Fruit fly (Drosophila melanogaster) whole organism, prepupa: ENCODE measurements around the gene BBS5.
A peak's percentile ranks its signal among the peaks of the same experiment; 100 is the strongest.

Experiments
- Blimp-1 ChIP-seq: fragments of 200-800 bp; sonication (Bioruptor generic); optimal IDR thresholded peaks from 3 replicates; lab custom pipeline; 2017; ENCODE audit warnings: missing biosample characterization, missing genetic modification characterization, mild to moderate bottlenecking, moderate library complexity, missing genetic modification reagents
- CG10631 ChIP-seq: fragments of 200-800 bp; sonication (Bioruptor generic); optimal IDR thresholded peaks from 2 replicates; lab custom pipeline; 2016; ENCODE audit warnings: missing biosample characterization, missing genetic modification characterization
- CG10669 ChIP-seq: fragments of 200-800 bp; sonication (Bioruptor generic); optimal IDR thresholded peaks from 3 replicates; lab custom pipeline; 2018; ENCODE audit warnings: missing biosample characterization, mild to moderate bottlenecking, missing genetic modification characterization, moderate library complexity
- CG11762 ChIP-seq: fragments of 200-800 bp; sonication (Bioruptor generic); optimal IDR thresholded peaks from 3 replicates; lab custom pipeline; 2016; ENCODE audit warnings: missing biosample characterization, missing genetic modification characterization; ENCODE audit not compliant: insufficient read depth
- CG11902 ChIP-seq: fragments of 200-800 bp; sonication (Bioruptor generic); optimal IDR thresholded peaks from 3 replicates; lab custom pipeline; 2016; ENCODE audit warnings: missing biosample characterization, missing genetic modification characterization
- CG1621 ChIP-seq: fragments of 200-800 bp; sonication (Bioruptor generic); optimal IDR thresholded peaks from 3 replicates; lab custom pipeline; 2018; ENCODE audit warnings: missing biosample characterization, mild to moderate bottlenecking, missing genetic modification characterization
- CG3032 ChIP-seq: fragments of 200-800 bp; optimal IDR thresholded peaks from 2 replicates; lab custom pipeline; 2019; ENCODE audit warnings: missing biosample characterization, mild to moderate bottlenecking, missing genetic modification characterization, moderate library complexity
- CG31627 ChIP-seq: fragments of 200-800 bp; sonication (Bioruptor generic); optimal IDR thresholded peaks from 3 replicates; lab custom pipeline; 2016; ENCODE audit warnings: missing biosample characterization, missing genetic modification characterization
- CG32006 ChIP-seq: fragments of 200-800 bp; sonication (Bioruptor generic); optimal IDR thresholded peaks from 3 replicates; lab custom pipeline; 2017; ENCODE audit warnings: missing biosample characterization, mild to moderate bottlenecking, missing genetic modification characterization
- CG34406 ChIP-seq: fragments of 200-800 bp; sonication (Bioruptor generic); optimal IDR thresholded peaks from 3 replicates; lab custom pipeline; 2016; ENCODE audit warnings: missing biosample characterization, missing genetic modification characterization
- CG3919 ChIP-seq: fragments of 200-800 bp; sonication (Bioruptor generic); optimal IDR thresholded peaks from 3 replicates; lab custom pipeline; 2016; ENCODE audit warnings: missing biosample characterization, missing genetic modification characterization
- CG6163 ChIP-seq: fragments of 200-800 bp; sonication (Bioruptor generic); IDR thresholded peaks from 3 replicates; pipeline ENCODE4 v1.3.6; 2022; ENCODE audit warnings: missing biosample characterization, missing genetic modification characterization
- CG6854 ChIP-seq: fragments of 200-800 bp; sonication (Bioruptor generic); optimal IDR thresholded peaks from 2 replicates; lab custom pipeline; 2017; ENCODE audit warnings: missing biosample characterization, mild to moderate bottlenecking, missing genetic modification characterization
- CG8119 ChIP-seq: fragments of 200-800 bp; sonication (Bioruptor generic); IDR thresholded peaks from 3 replicates; pipeline ENCODE4 v1.3.6; 2022; ENCODE audit warnings: missing biosample characterization, missing genetic modification characterization
- CG8632 ChIP-seq: fragments of 200-800 bp; sonication (Bioruptor generic); optimal IDR thresholded peaks from 3 replicates; lab custom pipeline; 2016; ENCODE audit warnings: missing biosample characterization, missing genetic modification characterization
- CG9139 ChIP-seq: fragments of 200-800 bp; sonication (Bioruptor generic); optimal IDR thresholded peaks from 3 replicates; lab custom pipeline; 2017; ENCODE audit warnings: missing biosample characterization, mild to moderate bottlenecking, missing genetic modification characterization
- Eip75B ChIP-seq: fragments of 200-800 bp; sonication (Bioruptor generic); optimal IDR thresholded peaks from 3 replicates; lab custom pipeline; 2016; ENCODE audit warnings: missing biosample characterization, missing genetic modification characterization
- Eip78C ChIP-seq: fragments of 200-800 bp; sonication (Bioruptor generic); peaks from one replicate; lab custom pipeline; 2016; ENCODE audit warnings: missing biosample characterization, missing genetic modification characterization
- Ets21C ChIP-seq: fragments of 200-800 bp; sonication (Bioruptor generic); optimal IDR thresholded peaks from 3 replicates; lab custom pipeline; 2016; ENCODE audit warnings: missing biosample characterization, missing genetic modification characterization
- Gug ChIP-seq: fragments of 200-800 bp; sonication (Bioruptor generic); IDR thresholded peaks from 2 replicates; pipeline ENCODE4 v1.3.6; 2022; ENCODE audit warnings: missing biosample characterization, missing genetic modification characterization
- Hr39 ChIP-seq: fragments of 200-800 bp; sonication (Bioruptor generic); optimal IDR thresholded peaks from 2 replicates; lab custom pipeline; 2016; ENCODE audit warnings: missing biosample characterization, missing genetic modification characterization
- Hr4 ChIP-seq: fragments of 200-800 bp; sonication (Bioruptor generic); optimal IDR thresholded peaks from 3 replicates; lab custom pipeline; 2016; ENCODE audit warnings: missing biosample characterization, missing genetic modification characterization
- Lpt ChIP-seq: fragments of 200-800 bp; sonication (Bioruptor generic); optimal IDR thresholded peaks from 3 replicates; lab custom pipeline; 2016; ENCODE audit warnings: missing biosample characterization, missing genetic modification characterization
- Met ChIP-seq: fragments of 200-800 bp; sonication (Bioruptor generic); optimal IDR thresholded peaks from 3 replicates; lab custom pipeline; 2016; ENCODE audit warnings: missing biosample characterization, missing genetic modification characterization
- OdsH ChIP-seq: fragments of 200-800 bp; sonication (Bioruptor generic); optimal IDR thresholded peaks from 3 replicates; lab custom pipeline; 2016; ENCODE audit warnings: missing biosample characterization, missing genetic modification characterization
- Smox ChIP-seq: fragments of 200-800 bp; sonication (Bioruptor generic); optimal IDR thresholded peaks from 3 replicates; lab custom pipeline; 2016; ENCODE audit warnings: missing biosample characterization, missing genetic modification characterization
- Sox102F ChIP-seq: fragments of 200-800 bp; sonication (Bioruptor generic); optimal IDR thresholded peaks from 2 replicates; lab custom pipeline; 2016; ENCODE audit warnings: missing biosample characterization, mild to moderate bottlenecking, missing genetic modification characterization
- Sox14 ChIP-seq: fragments of 200-800 bp; sonication (Bioruptor generic); optimal IDR thresholded peaks from 3 replicates; lab custom pipeline; 2016; ENCODE audit warnings: missing biosample characterization, missing genetic modification characterization
- Sox15 ChIP-seq: fragments of 200-800 bp; sonication (Bioruptor generic); optimal IDR thresholded peaks from 3 replicates; lab custom pipeline; 2016; ENCODE audit warnings: missing biosample characterization, missing genetic modification characterization
- achi ChIP-seq: fragments of 200-800 bp; sonication (Bioruptor generic); optimal IDR thresholded peaks from 3 replicates; lab custom pipeline; 2016; ENCODE audit warnings: missing biosample characterization, missing genetic modification characterization
- acj6 ChIP-seq: fragments of 200-800 bp; sonication (Bioruptor generic); optimal IDR thresholded peaks from 3 replicates; lab custom pipeline; 2016; ENCODE audit warnings: missing biosample characterization, missing genetic modification characterization
- cyc ChIP-seq: fragments of 200-800 bp; sonication (Bioruptor generic); optimal IDR thresholded peaks from 3 replicates; lab custom pipeline; 2016; ENCODE audit warnings: missing biosample characterization, missing genetic modification characterization
- dac ChIP-seq: fragments of 200-800 bp; sonication (Bioruptor generic); optimal IDR thresholded peaks from 2 replicates; lab custom pipeline; 2017; ENCODE audit warnings: missing biosample characterization, mild to moderate bottlenecking, missing genetic modification characterization
- esn ChIP-seq: fragments of 200-800 bp; sonication (Bioruptor generic); optimal IDR thresholded peaks from 2 replicates; lab custom pipeline; 2016; ENCODE audit warnings: missing biosample characterization, mild to moderate bottlenecking, missing genetic modification characterization, moderate library complexity
- fd59A ChIP-seq: fragments of 200-800 bp; sonication (Bioruptor generic); optimal IDR thresholded peaks from 2 replicates; lab custom pipeline; 2017; ENCODE audit warnings: missing biosample characterization, mild to moderate bottlenecking, missing genetic modification characterization, missing genetic modification reagents
- fd85E ChIP-seq: fragments of 200-800 bp; sonication (Bioruptor generic); optimal IDR thresholded peaks from 3 replicates; lab custom pipeline; 2016; ENCODE audit warnings: missing biosample characterization, missing genetic modification characterization
- fkh ChIP-seq: fragments of 200-800 bp; sonication (Bioruptor generic); optimal IDR thresholded peaks from 3 replicates; lab custom pipeline; 2017; ENCODE audit warnings: missing biosample characterization, mild to moderate bottlenecking, missing genetic modification characterization, moderate library complexity
- lz ChIP-seq: fragments of 200-800 bp; sonication (Bioruptor generic); optimal IDR thresholded peaks from 3 replicates; lab custom pipeline; 2016; ENCODE audit warnings: missing biosample characterization, missing genetic modification characterization
- pdm3 ChIP-seq: fragments of 200-800 bp; sonication (Bioruptor generic); optimal IDR thresholded peaks from 3 replicates; lab custom pipeline; 2016; ENCODE audit warnings: missing biosample characterization, missing genetic modification characterization
- salr ChIP-seq, 2 experiments: fragments of 200-800 bp; sonication (Bioruptor generic); optimal IDR thresholded peaks; 3 replicates each; lab custom pipeline; 2016 to 2018; ENCODE audit warnings: missing biosample characterization in 2 of 2, missing genetic modification characterization in 2 of 2, mild to moderate bottlenecking in 1 of 2
- spab ChIP-seq: fragments of 200-800 bp; sonication (Bioruptor generic); optimal IDR thresholded peaks from 2 replicates; lab custom pipeline; 2017; ENCODE audit warnings: missing biosample characterization, mild to moderate bottlenecking, missing genetic modification characterization, missing genetic modification reagents
- ss ChIP-seq, 2 experiments: fragments of 200-800 bp; sonication (Bioruptor generic); optimal IDR thresholded peaks; 2 replicates in 1 of 2; 3 replicates in 1 of 2; lab custom pipeline; 2017 to 2018; ENCODE audit warnings: mild to moderate bottlenecking in 2 of 2, missing biosample characterization in 2 of 2, missing genetic modification characterization in 2 of 2, moderate library complexity in 1 of 2
- svp ChIP-seq: fragments of 200-800 bp; sonication (Bioruptor generic); peaks from one replicate; lab custom pipeline; 2016; ENCODE audit warnings: missing biosample characterization, missing genetic modification characterization
- topi ChIP-seq: fragments of 200-800 bp; sonication (Bioruptor generic); optimal IDR thresholded peaks from 3 replicates; lab custom pipeline; 2016; ENCODE audit warnings: missing biosample characterization, missing genetic modification characterization
- vri ChIP-seq: fragments of 200-800 bp; sonication (Bioruptor generic); optimal IDR thresholded peaks from 3 replicates; lab custom pipeline; 2016; ENCODE audit warnings: missing biosample characterization, mild to moderate bottlenecking, missing genetic modification characterization

Gene BBS5

DNA sequence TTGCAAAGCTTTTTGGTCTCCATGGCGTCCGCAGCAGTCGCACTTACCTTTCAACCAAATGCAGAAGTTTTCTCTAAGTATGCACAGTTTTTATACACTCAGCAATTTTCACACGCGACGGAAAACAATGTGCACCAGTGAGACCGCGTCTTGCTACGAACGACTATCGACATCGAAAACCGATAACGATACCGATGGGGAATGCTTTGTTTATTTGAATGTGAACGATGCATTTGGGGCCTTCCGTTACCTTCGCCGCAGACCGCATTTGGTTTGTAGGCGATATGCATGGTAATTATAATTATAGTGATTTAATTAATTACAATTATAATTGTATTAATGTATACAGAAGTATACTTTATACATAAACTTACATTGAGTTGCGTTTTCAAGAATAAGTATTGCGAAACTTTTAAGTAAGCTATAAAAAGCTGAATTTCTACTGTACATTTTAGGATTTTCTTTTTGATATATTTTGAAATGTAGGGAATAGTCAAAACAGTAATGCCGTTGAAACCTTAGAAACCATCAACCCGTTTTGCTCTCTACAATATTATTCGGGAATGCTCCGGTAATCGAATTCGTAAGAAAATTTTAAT, 4.1 kb upstream of the BBS5 start, which contains the start of the genes Hus1-like and ctrip (continued):
- TF ChIP-seq CG11762 (GFP tag; lab: Kevin White, UChicago): no peak
- no peak for TF ChIP-seq achi (GFP tag; lab: Kevin White, UChicago)
- peak; percentile 8 for TF ChIP-seq vri (GFP tag; lab: Kevin White, UChicago)
- TF ChIP-seq topi (GFP tag; lab: Kevin White, UChicago): no peak
- TF ChIP-seq fd85E (GFP tag; lab: Kevin White, UChicago): no peak
- TF ChIP-seq Sox14 (GFP tag; lab: Kevin White, UChicago): peak; percentile 58
- no peak for TF ChIP-seq fd59A (GFP tag; lab: Kevin White, UChicago)
- TF ChIP-seq Hr39 (GFP tag; lab: Kevin White, UChicago): no peak
- TF ChIP-seq CG10631 (GFP tag; lab: Kevin White, UChicago): peak; percentile 5
- no peak for TF ChIP-seq pdm3 (GFP tag; lab: Kevin White, UChicago)
- TF ChIP-seq Gug (GFP tag; lab: Robert Waterston, UW): no peak
- peak; percentile 27 for TF ChIP-seq CG3919 (GFP tag; lab: Kevin White, UChicago)
- no peak for TF ChIP-seq Ets21C (GFP tag; lab: Kevin White, UChicago)
- TF ChIP-seq CG10669 (GFP tag; lab: Kevin White, UChicago): no peak
- no peak for TF ChIP-seq CG6854 (GFP tag; lab: Kevin White, UChicago)
- TF ChIP-seq CG8119 (GFP tag; lab: Robert Waterston, UW): no peak
- no peak for TF ChIP-seq Eip75B (GFP tag; lab: Kevin White, UChicago)
- no peak for TF ChIP-seq Met (GFP tag; lab: Kevin White, UChicago)
- no peak for TF ChIP-seq svp (GFP tag; lab: Kevin White, UChicago)
- TF ChIP-seq ss (GFP tag; optimal IDR thresholded peaks at IDR 0.05; lab: Kevin White, UChicago): peak; percentile 21 to 33
- no peak for TF ChIP-seq Blimp-1 (GFP tag; lab: Kevin White, UChicago)
- no peak for TF ChIP-seq CG34406 (GFP tag; lab: Kevin White, UChicago)
- TF ChIP-seq dac: no peak
- TF ChIP-seq CG11902 (GFP tag; lab: Kevin White, UChicago): no peak
- no peak for TF ChIP-seq CG9139
- peak; percentile 10 for TF ChIP-seq Eip78C (GFP tag; lab: Kevin White, UChicago)

DNA sequence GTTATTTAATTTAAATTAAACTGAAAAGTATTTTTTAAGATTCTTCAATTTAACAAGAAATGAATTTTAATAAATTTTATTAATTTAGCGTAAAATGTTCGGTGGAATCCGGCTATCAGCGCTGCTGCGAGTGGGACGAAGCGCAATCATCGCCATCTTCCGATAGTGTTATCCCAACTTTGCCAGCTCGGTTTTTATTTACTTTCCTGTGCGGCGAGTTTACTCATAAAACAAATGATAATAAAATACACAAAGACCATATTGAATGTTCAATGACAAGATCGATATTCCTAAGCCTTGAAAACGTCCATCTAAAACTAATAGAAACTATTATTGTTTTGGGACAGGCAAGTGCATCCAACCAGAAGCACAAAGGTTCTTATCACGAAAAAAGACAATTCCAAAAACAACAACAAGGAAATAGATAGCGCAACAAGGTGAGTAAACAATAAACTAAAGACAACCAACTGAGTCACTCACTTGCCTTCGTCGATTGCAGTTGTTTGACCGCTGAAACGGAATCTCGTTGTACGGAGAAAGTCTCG, 2.9 kb upstream of the BBS5 start:
- TF ChIP-seq CG11902 (GFP tag; lab: Kevin White, UChicago) (peak; percentile 2), spab (GFP tag; lab: Kevin White, UChicago) (no peak), ss (GFP tag; optimal IDR thresholded peaks at IDR 0.05; lab: Kevin White, UChicago) (peak; percentile 46 to 67), lz (peak; percentile 44), CG3032 (tag; lab: Kevin White, UChicago) (peak; percentile 50), CG32006 (GFP tag; lab: Kevin White, UChicago) (no peak), Met (GFP tag; lab: Kevin White, UChicago) (no peak), CG31627 (GFP tag; lab: Kevin White, UChicago) (peak; percentile 31), CG34406 (GFP tag; lab: Kevin White, UChicago) (peak; percentile 29), CG9139 (no peak), Eip75B (GFP tag; lab: Kevin White, UChicago) (no peak), Blimp-1 (GFP tag; lab: Kevin White, UChicago) (no peak), Sox14 (GFP tag; lab: Kevin White, UChicago) (peak; percentile 63), CG6854 (GFP tag; lab: Kevin White, UChicago) (peak; percentile 37), acj6 (GFP tag; lab: Kevin White, UChicago) (no peak), CG8119 (GFP tag; lab: Robert Waterston, UW) (peak; percentile 31; the same call in 1 of the 3 replicates), esn (GFP tag; lab: Kevin White, UChicago) (peak; percentile 45), pdm3 (GFP tag; lab: Kevin White, UChicago) (no peak), topi (GFP tag; lab: Kevin White, UChicago) (peak; percentile 32), svp (GFP tag; lab: Kevin White, UChicago) (no peak), vri (GFP tag; lab: Kevin White, UChicago) (peak; percentile 54), CG10631 (GFP tag; lab: Kevin White, UChicago) (no peak), OdsH (no peak), CG6163 (GFP tag; lab: Robert Waterston, UW) (peak; percentile 63; the same call in 2 of the 3 replicates), Lpt (GFP tag; lab: Kevin White, UChicago) (no peak), Hr4 (no peak), Sox102F (no peak), Smox (GFP tag; lab: Kevin White, UChicago) (no peak), fd59A (GFP tag; lab: Kevin White, UChicago) (no peak), salr (GFP tag; optimal IDR thresholded peaks at IDR 0.05; lab: Kevin White, UChicago) (peak in 1 of 2 experiments; percentile 21), cyc (GFP tag; lab: Kevin White, UChicago) (peak; percentile 36), Sox15 (GFP tag; lab: Kevin White, UChicago) (no peak), fd85E (GFP tag; lab: Kevin White, UChicago) (no peak), fkh (GFP tag; lab: Kevin White, UChicago) (peak; percentile 99), CG1621 (tag; lab: Kevin White, UChicago) (no peak), Hr39 (GFP tag; lab: Kevin White, UChicago) (no peak), Eip78C (GFP tag; lab: Kevin White, UChicago) (no peak), dac (no peak), CG8632 (GFP tag; lab: Kevin White, UChicago) (no peak)
